Worm (Caenorhabditis elegans): ENCODE data around the gene srd-59.

Gene srd-59

ce11 chrII:7183493-7184272 lies 21.8 kb upstream of the srd-59 start, which contains the start of gene pdl-1 (continued):
- TF ChIP-seq nhr-27 (tag; optimal IDR thresholded peaks at IDR 0.05): peak; percentile 84
- TF ChIP-seq ztf-26 (tag; optimal IDR thresholded peaks at IDR 0.05): peak; percentile 73
- peak; percentile 94 for TF ChIP-seq F52B5.7 (tag; optimal IDR thresholded peaks at IDR 0.05)
- peak; percentile 6 for TF ChIP-seq F22D6.2 (tag; optimal IDR thresholded peaks at IDR 0.05)
- TF ChIP-seq Y56A3A.18 (GFP tag; IDR thresholded peaks at IDR 0.05): peak; percentile 91
- peak; percentile 86 for TF ChIP-seq chd-7 (tag; optimal IDR thresholded peaks at IDR 0.05)
- TF ChIP-seq tbp1 (GFP tag; optimal IDR thresholded peaks at IDR 0.05): peak; percentile 96
- peak; percentile 99 for TF ChIP-seq rpc-1 (optimal IDR thresholded peaks at IDR 0.05)
- peak; percentile 98 for TF ChIP-seq rpc-1 (tag; optimal IDR thresholded peaks at IDR 0.05)
- TF ChIP-seq efl-1 (GFP tag; optimal IDR thresholded peaks at IDR 0.05): no peak
- peak; percentile 94 for TF ChIP-seq egl-44 (GFP tag; IDR thresholded peaks at IDR 0.05)
- TF ChIP-seq ZK185.1 (tag; optimal IDR thresholded peaks at IDR 0.05; ENCODE audit: poor library complexity, severe bottlenecking): peak; percentile 94
- TF ChIP-seq C17E4.6 (GFP tag; IDR thresholded peaks at IDR 0.05): peak; percentile 63; the same call in 1 of the 2 replicates
- TF ChIP-seq repo-1 (tag; optimal IDR thresholded peaks at IDR 0.05): peak; percentile 72
- peak; percentile 48 for TF ChIP-seq madf-8 (GFP tag; conservative IDR thresholded peaks at IDR 0.05)
- TF ChIP-seq D2030.7 (GFP tag; IDR thresholded peaks at IDR 0.05): peak; percentile 78
- peak; percentile 77 for TF ChIP-seq hmg-20 (GFP tag; IDR thresholded peaks at IDR 0.05)
- TF ChIP-seq rec-8 (tag; optimal IDR thresholded peaks at IDR 0.05): peak; percentile 84 to 97
- TF ChIP-seq B0261.1 (tag; optimal IDR thresholded peaks at IDR 0.05): peak; percentile 86
- TF ChIP-seq cebp-1 (GFP tag; IDR thresholded peaks at IDR 0.05): no peak
- peak; percentile 80 for TF ChIP-seq cebp-1 (tag; optimal IDR thresholded peaks at IDR 0.05)
- peak; percentile 87 for TF ChIP-seq snpc-3.4 (tag; optimal IDR thresholded peaks at IDR 0.05)
- TF ChIP-seq T26A5.8 (tag; optimal IDR thresholded peaks at IDR 0.05): peak; percentile 79
- no peak for TF ChIP-seq Y67H2A.10 (GFP tag; conservative IDR thresholded peaks at IDR 0.05)
- TF ChIP-seq somi-1 (GFP tag; optimal IDR thresholded peaks at IDR 0.05): peak; percentile 76
- peak; percentile 28 to 30 for TF ChIP-seq let-607 (tag; optimal IDR thresholded peaks at IDR 0.05)
- TF ChIP-seq zim-3 (tag; optimal IDR thresholded peaks at IDR 0.05): peak; percentile 86
- peak; percentile 50; the same call in 1 of the 2 replicates for TF ChIP-seq hsf-1 (GFP tag; IDR thresholded peaks at IDR 0.05)
- TF ChIP-seq nhr-179 (tag; optimal IDR thresholded peaks at IDR 0.05): peak; percentile 77
- 0 out of 2 replicates have a peak, but pooled peaks have one; percentile 80 for TF ChIP-seq sea-2 (GFP tag; IDR thresholded peaks at IDR 0.05)
- TF ChIP-seq zfh-2 (GFP tag; conservative IDR thresholded peaks at IDR 0.05): no peak; the same call in 1 of the 2 replicates
- TF ChIP-seq bed-1 (GFP tag; IDR thresholded peaks at IDR 0.05): peak; percentile 94
- TF ChIP-seq F57C9.4 (tag; optimal IDR thresholded peaks at IDR 0.05): peak; percentile 65
- TF ChIP-seq gei-17 (GFP tag; optimal IDR thresholded peaks at IDR 0.05): peak; percentile 39
- no peak for TF ChIP-seq unc-62 (GFP tag; optimal IDR thresholded peaks at IDR 0.05)
- peak; percentile 97 for TF ChIP-seq him-1 (tag; optimal IDR thresholded peaks at IDR 0.05)
- TF ChIP-seq hmg-1.2 (GFP tag; IDR thresholded peaks at IDR 0.05): peak; percentile 78
- TF ChIP-seq pha-4 (tag; optimal IDR thresholded peaks at IDR 0.05): no peak
- TF ChIP-seq xnd-1 (tag; optimal IDR thresholded peaks at IDR 0.05): no peak
- TF ChIP-seq attf-3 (GFP tag; conservative IDR thresholded peaks at IDR 0.05): peak; percentile 71
- peak; percentile 95 for TF ChIP-seq cebp-2 (GFP tag; IDR thresholded peaks at IDR 0.05)
- TF ChIP-seq Y53F4B.3 (GFP tag; IDR thresholded peaks at IDR 0.05): peak; percentile 68; the same call in 1 of the 2 replicates
- TF ChIP-seq ztf-3 (GFP tag; optimal IDR thresholded peaks at IDR 0.05): peak; percentile 51
- no peak; the same call in none of the 2 replicates for TF ChIP-seq attf-6 (GFP tag; IDR thresholded peaks at IDR 0.05)
- TF ChIP-seq ztf-25 (GFP tag; IDR thresholded peaks at IDR 0.05): peak; percentile 84; the same call in 1 of the 2 replicates
- peak; percentile 46 for TF ChIP-seq F57A8.1 (GFP tag; optimal IDR thresholded peaks at IDR 0.05)
- TF ChIP-seq snpc-1.1 (tag; optimal IDR thresholded peaks at IDR 0.05; ENCODE audit: insufficient read depth): peak; percentile 59
